Fruit fly (Drosophila melanogaster): Measurements from ENCODE around the gene Hand.

Gene Hand

dm6 chr2L:10280772-10281171 lies 14.4 kb downstream of the Hand start, which contains the start of gene CG34043:
TSS of gene CG34043 (minus strand) at chr2L:10280872.
- TF ChIP-seq CG10348 (GFP tag; IDR thresholded peaks at IDR 0.05) (no peak), Pif1A (GFP tag; optimal IDR thresholded peaks at IDR 0.05) (no peak), D1 (tag; optimal IDR thresholded peaks at IDR 0.05) (no peak), CG9948 (tag; optimal IDR thresholded peaks at IDR 0.05) (no peak), gl (tag; optimal IDR thresholded peaks at IDR 0.05) (no peak), CG14655 (GFP tag; optimal IDR thresholded peaks at IDR 0.05) (no peak), CG12605 (GFP tag; IDR thresholded peaks at IDR 0.05) (no peak), EcR (GFP tag; optimal IDR thresholded peaks at IDR 0.05) (no peak), Snoo (tag; optimal IDR thresholded peaks at IDR 0.05) (no peak), CG8301 (tag; optimal IDR thresholded peaks at IDR 0.05) (no peak), CG8159 (tag; optimal IDR thresholded peaks at IDR 0.05) (no peak)

dm6 chr2L:10278658-10279057 lies 16.5 kb downstream of the Hand start, which contains the start of gene Utx:
TSS of gene Utx (minus strand) at chr2L:10278811.
- TF ChIP-seq fd96Ca (GFP tag; IDR thresholded peaks at IDR 0.05) (no peak), CG9948 (tag; optimal IDR thresholded peaks at IDR 0.05) (no peak), CG10348 (GFP tag; IDR thresholded peaks at IDR 0.05) (no peak), CG13204 (GFP tag; optimal IDR thresholded peaks at IDR 0.05) (no peak), CG4496 (GFP tag; IDR thresholded peaks at IDR 0.05) (no peak), CG8159 (tag; optimal IDR thresholded peaks at IDR 0.05) (no peak), CG17806 (tag; optimal IDR thresholded peaks at IDR 0.05) (no peak), rn (GFP tag; IDR thresholded peaks at IDR 0.05) (no peak), EcR (GFP tag; optimal IDR thresholded peaks at IDR 0.05) (no peak), CG32121 (GFP tag; IDR thresholded peaks at IDR 0.05) (no peak), Pif1A (GFP tag; optimal IDR thresholded peaks at IDR 0.05) (no peak), CG8301 (tag; optimal IDR thresholded peaks at IDR 0.05) (no peak), Snoo (tag; optimal IDR thresholded peaks at IDR 0.05) (no peak), Pif1B (GFP tag; optimal IDR thresholded peaks at IDR 0.05) (no peak), Ets98B (GFP tag; IDR thresholded peaks at IDR 0.05) (no peak), CG34367 (tag; optimal IDR thresholded peaks at IDR 0.05) (no peak), CG15710 (tag; optimal IDR thresholded peaks at IDR 0.05) (no peak), CG12605 (GFP tag; IDR thresholded peaks at IDR 0.05) (no peak), D1 (tag; optimal IDR thresholded peaks at IDR 0.05) (no peak), CG14655 (GFP tag; optimal IDR thresholded peaks at IDR 0.05) (no peak)

- no peak for TF ChIP-seq CG12605 (GFP tag; IDR thresholded peaks at IDR 0.05)
- TF ChIP-seq gl (tag; optimal IDR thresholded peaks at IDR 0.05), result no peak
- no peak for TF ChIP-seq CG32121 (GFP tag; IDR thresholded peaks at IDR 0.05)
- no peak for TF ChIP-seq Pif1B (GFP tag; optimal IDR thresholded peaks at IDR 0.05)
- no peak for TF ChIP-seq CG14655 (GFP tag; optimal IDR thresholded peaks at IDR 0.05)
- no peak for TF ChIP-seq CG34367 (tag; optimal IDR thresholded peaks at IDR 0.05)
- TF ChIP-seq EcR (GFP tag; optimal IDR thresholded peaks at IDR 0.05), result no peak
- TF ChIP-seq CG8301 (tag; optimal IDR thresholded peaks at IDR 0.05), result no peak
- no peak for TF ChIP-seq CG10348 (GFP tag; IDR thresholded peaks at IDR 0.05)
- TF ChIP-seq Ets98B (GFP tag; IDR thresholded peaks at IDR 0.05), result no peak
- TF ChIP-seq fd96Ca (GFP tag; IDR thresholded peaks at IDR 0.05), result no peak
- no peak for TF ChIP-seq CG15710 (tag; optimal IDR thresholded peaks at IDR 0.05)
- TF ChIP-seq CG4496 (GFP tag; IDR thresholded peaks at IDR 0.05), result no peak
- TF ChIP-seq D1 (tag; optimal IDR thresholded peaks at IDR 0.05), result no peak
- TF ChIP-seq Pif1A (GFP tag; optimal IDR thresholded peaks at IDR 0.05), result no peak
- no peak for TF ChIP-seq Snoo (tag; optimal IDR thresholded peaks at IDR 0.05)
- TF ChIP-seq CG8159 (tag; optimal IDR thresholded peaks at IDR 0.05), result no peak
Measured at dm6 chr2L:10277362-10277761, 17.8 kb downstream of the Hand start.

DNA sequence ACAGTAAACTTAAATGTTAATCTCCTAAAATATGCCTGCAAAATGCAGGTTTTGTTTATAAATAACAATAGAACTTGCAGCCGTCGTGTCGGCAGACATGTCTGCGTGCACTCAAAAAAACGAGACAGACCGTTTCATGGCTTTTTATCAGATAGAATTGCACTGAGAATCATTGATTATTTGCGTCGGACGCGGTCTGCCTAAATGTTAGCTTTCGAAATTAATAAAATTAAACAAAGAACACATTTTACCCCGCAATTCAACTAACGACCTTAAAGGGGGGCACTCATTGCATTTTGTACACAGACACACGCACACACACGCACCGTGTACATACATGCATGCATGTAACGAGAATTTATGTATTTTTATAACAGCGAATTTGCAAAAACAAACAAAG lies 18.3 kb downstream of the Hand start:
- no peak for TF ChIP-seq CG10348 (GFP tag; IDR thresholded peaks at IDR 0.05)
- TF ChIP-seq CG8301 (tag; optimal IDR thresholded peaks at IDR 0.05), result no peak
- peak; percentile 74 for TF ChIP-seq CG4496 (GFP tag; IDR thresholded peaks at IDR 0.05)
- TF ChIP-seq CG34367 (tag; optimal IDR thresholded peaks at IDR 0.05), result no peak
- no peak for TF ChIP-seq Snoo (tag; optimal IDR thresholded peaks at IDR 0.05)
- TF ChIP-seq fd96Ca (GFP tag; IDR thresholded peaks at IDR 0.05), result no peak
- TF ChIP-seq Pif1B (GFP tag; optimal IDR thresholded peaks at IDR 0.05), result peak; percentile 46
- TF ChIP-seq gl (tag; optimal IDR thresholded peaks at IDR 0.05), result peak; percentile 5
- TF ChIP-seq CG17806 (tag; optimal IDR thresholded peaks at IDR 0.05), result peak; percentile 32
- TF ChIP-seq CG9948 (tag; optimal IDR thresholded peaks at IDR 0.05), result no peak
- no peak for TF ChIP-seq CG14655 (GFP tag; optimal IDR thresholded peaks at IDR 0.05)
- TF ChIP-seq CG12605 (GFP tag; IDR thresholded peaks at IDR 0.05), result peak; percentile 19; the same call in 1 of the 2 replicates
- TF ChIP-seq EcR (GFP tag; optimal IDR thresholded peaks at IDR 0.05), result no peak
- TF ChIP-seq D1 (tag; optimal IDR thresholded peaks at IDR 0.05), result no peak
- TF ChIP-seq CG15710 (tag; optimal IDR thresholded peaks at IDR 0.05), result no peak
- peak; percentile 27 for TF ChIP-seq CG32121 (GFP tag; IDR thresholded peaks at IDR 0.05)
- no peak for TF ChIP-seq CG13204 (GFP tag; optimal IDR thresholded peaks at IDR 0.05)
- TF ChIP-seq Pif1A (GFP tag; optimal IDR thresholded peaks at IDR 0.05), result peak; percentile 74
- TF ChIP-seq Ets98B (GFP tag; IDR thresholded peaks at IDR 0.05), result no peak; the same call in 1 of the 2 replicates
- TF ChIP-seq rn (GFP tag; IDR thresholded peaks at IDR 0.05), result peak; percentile 47; the same call in 1 of the 2 replicates
- no peak for TF ChIP-seq CG8159 (tag; optimal IDR thresholded peaks at IDR 0.05)

DNA sequence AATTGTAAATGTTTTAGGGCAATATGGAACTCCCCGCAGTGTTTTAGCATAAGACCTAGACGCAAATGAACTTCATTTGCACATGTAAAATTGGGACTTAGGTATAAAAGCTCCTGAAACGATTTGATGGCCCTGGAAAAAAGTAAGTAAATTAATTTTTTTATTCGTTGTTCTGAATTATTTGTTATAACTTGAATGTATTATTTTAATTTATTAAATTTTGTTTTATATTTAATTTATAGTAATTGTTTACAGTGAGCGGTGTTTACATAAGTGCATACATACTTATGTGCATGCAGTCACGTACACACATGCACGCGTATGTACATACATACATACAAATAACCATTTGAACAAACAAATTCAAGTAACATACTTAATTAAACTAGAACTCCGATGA lies 18.7 kb downstream of the Hand start:
- TF ChIP-seq CG8159 (tag; optimal IDR thresholded peaks at IDR 0.05), result no peak
- TF ChIP-seq CG4496 (GFP tag; IDR thresholded peaks at IDR 0.05), result peak; percentile 67; the same call in 2 of the 3 replicates
- no peak for TF ChIP-seq fd96Ca (GFP tag; IDR thresholded peaks at IDR 0.05)
- peak; percentile 37 for TF ChIP-seq CG15710 (tag; optimal IDR thresholded peaks at IDR 0.05)
- no peak; the same call in 1 of the 2 replicates for TF ChIP-seq Ets98B (GFP tag; IDR thresholded peaks at IDR 0.05)
- TF ChIP-seq CG12605 (GFP tag; IDR thresholded peaks at IDR 0.05), result peak; percentile 64
- TF ChIP-seq Pif1B (GFP tag; optimal IDR thresholded peaks at IDR 0.05), result no peak
- TF ChIP-seq CG13204 (GFP tag; optimal IDR thresholded peaks at IDR 0.05), result no peak
- no peak for TF ChIP-seq rn (GFP tag; IDR thresholded peaks at IDR 0.05)
- TF ChIP-seq CG32121 (GFP tag; IDR thresholded peaks at IDR 0.05), result peak; percentile 64
- peak; percentile 45 for TF ChIP-seq Snoo (tag; optimal IDR thresholded peaks at IDR 0.05)
- no peak for TF ChIP-seq EcR (GFP tag; optimal IDR thresholded peaks at IDR 0.05)
- TF ChIP-seq CG17806 (tag; optimal IDR thresholded peaks at IDR 0.05), result peak; percentile 75
- TF ChIP-seq CG8301 (tag; optimal IDR thresholded peaks at IDR 0.05), result no peak
- no peak for TF ChIP-seq D1 (tag; optimal IDR thresholded peaks at IDR 0.05)
- TF ChIP-seq CG14655 (GFP tag; optimal IDR thresholded peaks at IDR 0.05), result no peak
- no peak for TF ChIP-seq CG10348 (GFP tag; IDR thresholded peaks at IDR 0.05)
- TF ChIP-seq CG34367 (tag; optimal IDR thresholded peaks at IDR 0.05), result no peak
- no peak for TF ChIP-seq CG9948 (tag; optimal IDR thresholded peaks at IDR 0.05)
- TF ChIP-seq Pif1A (GFP tag; optimal IDR thresholded peaks at IDR 0.05), result no peak
- TF ChIP-seq gl (tag; optimal IDR thresholded peaks at IDR 0.05), result no peak

All from whole organism, pupa.